Worm (Caenorhabditis elegans): ENCODE data around the gene mltn-5.

The mltn-5 gene

ce11 chrII:13899777-13900176 lies 25.2 kb upstream of the mltn-5 start:
- no peak for TF ChIP-seq F13C5.2 (tag; optimal IDR thresholded peaks at IDR 0.05)
- no peak for TF ChIP-seq ceh-13 (GFP tag; optimal IDR thresholded peaks at IDR 0.05)
- TF ChIP-seq hmg-4 (GFP tag; optimal IDR thresholded peaks at IDR 0.05): no peak
- TF ChIP-seq ama-1 (optimal IDR thresholded peaks at IDR 0.05): no peak
- no peak for TF ChIP-seq hnd-1 (tag; optimal IDR thresholded peaks at IDR 0.05)
- TF ChIP-seq tbx-37 (GFP tag; conservative IDR thresholded peaks at IDR 0.05): no peak
- no peak for TF ChIP-seq hmbx-1 (tag; optimal IDR thresholded peaks at IDR 0.05)
- TF ChIP-seq ceh-36 (tag; optimal IDR thresholded peaks at IDR 0.05): no peak
- no peak for TF ChIP-seq pes-1 (GFP tag; IDR thresholded peaks at IDR 0.05)
- TF ChIP-seq B0310.2 (tag; optimal IDR thresholded peaks at IDR 0.05): no peak
- TF ChIP-seq tra-4 (tag; optimal IDR thresholded peaks at IDR 0.05): no peak
- no peak for TF ChIP-seq flt-1 (GFP tag; IDR thresholded peaks at IDR 0.05)
- TF ChIP-seq sea-1 (GFP tag; conservative IDR thresholded peaks at IDR 0.05): no peak
- no peak for TF ChIP-seq tbx-11 (GFP tag; IDR thresholded peaks at IDR 0.05)
- TF ChIP-seq aly-1 (tag; optimal IDR thresholded peaks at IDR 0.05): no peak
- TF ChIP-seq scrt-1 (GFP tag; IDR thresholded peaks at IDR 0.05): no peak
- no peak for TF ChIP-seq ets-7 (tag; optimal IDR thresholded peaks at IDR 0.05)

ce11 chrII:13902014-13902413 lies 23.0 kb upstream of the mltn-5 start, which contains the start of gene W02B8.1:
TSS of gene W02B8.1 (minus strand) at chrII:13902114.
- TF ChIP-seq B0310.2 (tag; optimal IDR thresholded peaks at IDR 0.05) (no peak), F13C5.2 (tag; optimal IDR thresholded peaks at IDR 0.05) (no peak), hnd-1 (tag; optimal IDR thresholded peaks at IDR 0.05) (no peak), sea-1 (GFP tag; conservative IDR thresholded peaks at IDR 0.05) (no peak), ceh-36 (tag; optimal IDR thresholded peaks at IDR 0.05) (no peak), ama-1 (optimal IDR thresholded peaks at IDR 0.05) (no peak), pes-1 (GFP tag; IDR thresholded peaks at IDR 0.05) (no peak), aly-1 (tag; optimal IDR thresholded peaks at IDR 0.05) (no peak), ceh-13 (GFP tag; optimal IDR thresholded peaks at IDR 0.05) (no peak), tbx-37 (GFP tag; conservative IDR thresholded peaks at IDR 0.05) (no peak), scrt-1 (GFP tag; IDR thresholded peaks at IDR 0.05) (no peak), hmbx-1 (tag; optimal IDR thresholded peaks at IDR 0.05) (no peak)

ce11 chrII:13903482-13903881 lies 21.5 kb upstream of the mltn-5 start:
- TF ChIP-seq F13C5.2 (tag; optimal IDR thresholded peaks at IDR 0.05) (no peak), scrt-1 (GFP tag; IDR thresholded peaks at IDR 0.05) (no peak), pes-1 (GFP tag; IDR thresholded peaks at IDR 0.05) (no peak), ceh-36 (tag; optimal IDR thresholded peaks at IDR 0.05) (no peak), tra-4 (tag; optimal IDR thresholded peaks at IDR 0.05) (no peak)

- peak; percentile 84 for TF ChIP-seq ceh-36 (tag; optimal IDR thresholded peaks at IDR 0.05)
Observed at ce11 chrII:13905556-13905955, 19.5 kb upstream of the mltn-5 start.

ce11 chrII:13907615-13908014 lies 17.4 kb upstream of the mltn-5 start:
- no peak for TF ChIP-seq B0310.2 (tag; optimal IDR thresholded peaks at IDR 0.05)
- no peak for TF ChIP-seq F13C5.2 (tag; optimal IDR thresholded peaks at IDR 0.05)
- no peak for TF ChIP-seq flt-1 (GFP tag; IDR thresholded peaks at IDR 0.05)
- no peak for TF ChIP-seq tbx-37 (GFP tag; conservative IDR thresholded peaks at IDR 0.05)
- no peak for TF ChIP-seq ceh-36 (tag; optimal IDR thresholded peaks at IDR 0.05)
- no peak for TF ChIP-seq tbx-11 (GFP tag; IDR thresholded peaks at IDR 0.05)
- no peak for TF ChIP-seq scrt-1 (GFP tag; IDR thresholded peaks at IDR 0.05)
- no peak for TF ChIP-seq ets-7 (tag; optimal IDR thresholded peaks at IDR 0.05)
- TF ChIP-seq hmg-4 (GFP tag; optimal IDR thresholded peaks at IDR 0.05): no peak
- no peak for TF ChIP-seq pes-1 (GFP tag; IDR thresholded peaks at IDR 0.05)
- TF ChIP-seq ama-1 (optimal IDR thresholded peaks at IDR 0.05): no peak
- TF ChIP-seq ceh-13 (GFP tag; optimal IDR thresholded peaks at IDR 0.05): no peak
- TF ChIP-seq aly-1 (tag; optimal IDR thresholded peaks at IDR 0.05): no peak
- no peak for TF ChIP-seq sea-1 (GFP tag; conservative IDR thresholded peaks at IDR 0.05)

ce11 chrII:13908592-13908991 lies 16.4 kb upstream of the mltn-5 start, which contains the start of gene citk-1:
TSS of gene citk-1 (plus strand) at chrII:13908914.
- TF ChIP-seq ceh-36 (tag; optimal IDR thresholded peaks at IDR 0.05) (peak; percentile 29), flt-1 (GFP tag; IDR thresholded peaks at IDR 0.05) (no peak), F13C5.2 (tag; optimal IDR thresholded peaks at IDR 0.05) (peak; percentile 63), tbx-37 (GFP tag; conservative IDR thresholded peaks at IDR 0.05) (0 out of 2 replicates have a peak, but pooled peaks have one; percentile 15), sea-1 (GFP tag; conservative IDR thresholded peaks at IDR 0.05) (no peak), ets-7 (tag; optimal IDR thresholded peaks at IDR 0.05) (no peak), scrt-1 (GFP tag; IDR thresholded peaks at IDR 0.05) (no peak), ceh-13 (GFP tag; optimal IDR thresholded peaks at IDR 0.05) (no peak)

- TF ChIP-seq tbx-37 (GFP tag; conservative IDR thresholded peaks at IDR 0.05) (no peak), pes-1 (GFP tag; IDR thresholded peaks at IDR 0.05) (no peak), ceh-13 (GFP tag; optimal IDR thresholded peaks at IDR 0.05) (no peak), hnd-1 (tag; optimal IDR thresholded peaks at IDR 0.05) (no peak), aly-1 (tag; optimal IDR thresholded peaks at IDR 0.05) (no peak), F13C5.2 (tag; optimal IDR thresholded peaks at IDR 0.05) (no peak), hmbx-1 (tag; optimal IDR thresholded peaks at IDR 0.05) (no peak), flt-1 (GFP tag; IDR thresholded peaks at IDR 0.05) (no peak), tra-4 (tag; optimal IDR thresholded peaks at IDR 0.05) (no peak)
Observed at ce11 chrII:13916040-13916439, 9.0 kb upstream of the mltn-5 start, which contains the start of gene mltn-3. TSS of gene mltn-3 (plus strand) at chrII:13916340.

- TF ChIP-seq sea-1 (GFP tag; conservative IDR thresholded peaks at IDR 0.05) (0 out of 2 replicates have a peak, but pooled peaks have one; percentile 22), F13C5.2 (tag; optimal IDR thresholded peaks at IDR 0.05) (no peak), flt-1 (GFP tag; IDR thresholded peaks at IDR 0.05) (no peak), B0310.2 (tag; optimal IDR thresholded peaks at IDR 0.05) (no peak)
Observed at ce11 chrII:13919100-13919499, 5.9 kb upstream of the mltn-5 start.
